Worm (Caenorhabditis elegans) whole organism, L1 larva: ENCODE data around the gene xbx-5.

Experiments
- egl-27 ChIP-seq, 2 experiments: fragments of 150-350 bp in 1 of 2; sonication (generic microtip); optimal IDR thresholded peaks; 3 replicates each; lab custom pipeline; 2017 to 2018; ENCODE audit warnings: missing biosample characterization in 2 of 2, missing genetic modification characterization in 2 of 2, missing genetic modification reagents in 2 of 2
- irx-1 ChIP-seq: sonication (generic microtip); optimal IDR thresholded peaks from 2 replicates; lab custom pipeline; 2016; ENCODE audit warnings: missing genetic modification characterization, missing compliant biosample characterization
- lin-35 ChIP-seq, 2 experiments: fragments of 150-350 bp; optimal IDR thresholded peaks; 2 replicates each; lab custom pipeline; 2014; ENCODE audit warnings: missing biosample characterization in 2 of 2, missing genetic modification characterization in 2 of 2, missing genetic modification reagents in 2 of 2
- nhr-12 ChIP-seq: sonication (generic microtip); optimal IDR thresholded peaks from 2 replicates; lab custom pipeline; 2017; ENCODE audit warnings: missing biosample characterization, missing genetic modification characterization
- nhr-237 ChIP-seq: fragments of 150-350 bp; optimal IDR thresholded peaks from 2 replicates; lab custom pipeline; 2014; ENCODE audit warnings: missing biosample characterization, missing genetic modification characterization
- nhr-84 ChIP-seq: sonication (generic microtip); optimal IDR thresholded peaks from 2 replicates; lab custom pipeline; 2017; ENCODE audit warnings: missing biosample characterization, missing genetic modification characterization

- TF ChIP-seq lin-35 (GFP tag; optimal IDR thresholded peaks at IDR 0.05; lab: Kevin White, UChicago), result no peak
- TF ChIP-seq irx-1, result no peak
- TF ChIP-seq nhr-84 (tag; lab: Kevin White, UChicago), result no peak
- no peak for TF ChIP-seq nhr-237 (tag; lab: Kevin White, UChicago)
- no peak for TF ChIP-seq nhr-12 (tag; lab: Kevin White, UChicago)
- TF ChIP-seq egl-27 (tag; optimal IDR thresholded peaks at IDR 0.05; lab: Kevin White, UChicago), result no peak
These were observed 4.7 kb upstream of the xbx-5 start, which contains the start of gene toh-1 for ce11 chrIII:3809008-3809407.
